Worm (Caenorhabditis elegans) whole organism, early embryonic: ENCODE data around the gene odc-1.

ENCODE experiments used
- B0310.2 ChIP-seq: sonication (generic microtip); optimal IDR thresholded peaks from 2 replicates; lab custom pipeline; 2016; ENCODE audit warnings: mild to moderate bottlenecking, missing genetic modification characterization, missing compliant biosample characterization
- F13C5.2 ChIP-seq: sonication (generic microtip); optimal IDR thresholded peaks from 2 replicates; lab custom pipeline; 2017; ENCODE audit warnings: mild to moderate bottlenecking, missing genetic modification characterization, inconsistent platforms, missing compliant biosample characterization
- aly-1 ChIP-seq: sonication (generic microtip); optimal IDR thresholded peaks from 2 replicates; lab custom pipeline; 2016; ENCODE audit warnings: missing genetic modification characterization, missing compliant biosample characterization
- ama-1 ChIP-seq: fragments of 150-350 bp; optimal IDR thresholded peaks from 2 replicates; lab custom pipeline; 2014
- ceh-13 ChIP-seq: fragments of 200-800 bp; sonication (Bioruptor generic); optimal IDR thresholded peaks from 2 replicates; lab custom pipeline; 2018; ENCODE audit warnings: mild to moderate bottlenecking, missing genetic modification characterization, missing compliant biosample characterization
- ceh-36 ChIP-seq: sonication (generic microtip); optimal IDR thresholded peaks from 2 replicates; lab custom pipeline; 2016; ENCODE audit warnings: missing genetic modification characterization, inconsistent platforms, missing compliant biosample characterization
- ets-7 ChIP-seq: sonication (generic microtip); optimal IDR thresholded peaks from 2 replicates; lab custom pipeline; 2016; ENCODE audit warnings: missing genotype, missing genetic modification characterization, missing compliant biosample characterization
- flt-1 ChIP-seq: fragments of 200-800 bp; sonication (Bioruptor generic); IDR thresholded peaks from 2 replicates; pipeline ENCODE4 v1.3.6; 2022; ENCODE audit warnings: missing genetic modification characterization, missing compliant biosample characterization
- hmbx-1 ChIP-seq: sonication (generic microtip); optimal IDR thresholded peaks from 2 replicates; lab custom pipeline; 2016; ENCODE audit warnings: mild to moderate bottlenecking, missing genetic modification characterization, missing compliant biosample characterization
- hmg-4 ChIP-seq: fragments of 200-800 bp; sonication (Bioruptor generic); optimal IDR thresholded peaks from 2 replicates; lab custom pipeline; 2018; ENCODE audit warnings: mild to moderate bottlenecking, missing genetic modification characterization, missing compliant biosample characterization
- hnd-1 ChIP-seq: sonication (generic microtip); optimal IDR thresholded peaks from 2 replicates; lab custom pipeline; 2016; ENCODE audit warnings: missing genetic modification characterization, missing compliant biosample characterization
- pes-1 ChIP-seq: fragments of 200-800 bp; sonication (Bioruptor generic); IDR thresholded peaks from 2 replicates; pipeline ENCODE4 v1.3.6; 2022; ENCODE audit warnings: missing genetic modification reagents, missing genetic modification characterization, missing compliant biosample characterization
- scrt-1 ChIP-seq: fragments of 200-800 bp; sonication (Bioruptor generic); IDR thresholded peaks from 2 replicates; pipeline ENCODE4 v1.3.6; 2022; ENCODE audit warnings: missing genetic modification characterization, missing compliant biosample characterization
- sea-1 ChIP-seq: fragments of 200-800 bp; sonication (Bioruptor generic); conservative IDR thresholded peaks from 2 replicates; pipeline ENCODE4 v1.3.6; 2022; ENCODE audit warnings: missing genetic modification characterization, missing compliant biosample characterization
- tbx-11 ChIP-seq: fragments of 200-800 bp; sonication (Bioruptor generic); IDR thresholded peaks from 2 replicates; pipeline ENCODE4 v1.3.6; 2022; ENCODE audit warnings: missing genetic modification characterization, missing compliant biosample characterization
- tbx-37 ChIP-seq: fragments of 200-800 bp; sonication (Bioruptor generic); conservative IDR thresholded peaks from 2 replicates; pipeline ENCODE4 v1.3.6; 2022; ENCODE audit warnings: missing genetic modification reagents, missing genetic modification characterization, missing compliant biosample characterization
- tra-4 ChIP-seq: sonication (generic microtip); optimal IDR thresholded peaks from 2 replicates; lab custom pipeline; 2017; ENCODE audit warnings: missing genetic modification characterization, missing compliant biosample characterization

Gene odc-1

ce11 chrV:6926633-6927032 lies 26.6 kb upstream of the odc-1 start:
- TF ChIP-seq aly-1 (tag; lab: Kevin White, UChicago) (no peak), flt-1 (GFP tag; lab: Robert Waterston, UW) (no peak), ets-7 (tag; lab: Kevin White, UChicago) (no peak), hmbx-1 (no peak), tra-4 (no peak), hmg-4 (GFP tag; lab: Kevin White, UChicago) (no peak)

ce11 chrV:6919251-6919650 lies 19.2 kb upstream of the odc-1 start:
- TF ChIP-seq hmbx-1, result no peak
- TF ChIP-seq F13C5.2 (tag; lab: Kevin White, UChicago), result no peak
- TF ChIP-seq tbx-37 (GFP tag; lab: Robert Waterston, UW), result no peak
- no peak for TF ChIP-seq ceh-13
- TF ChIP-seq sea-1 (GFP tag; lab: Robert Waterston, UW), result no peak
- TF ChIP-seq B0310.2 (tag; lab: Kevin White, UChicago), result no peak
- no peak for TF ChIP-seq ets-7 (tag; lab: Kevin White, UChicago)
- TF ChIP-seq ceh-36, result no peak
- no peak for TF ChIP-seq hmg-4 (GFP tag; lab: Kevin White, UChicago)
- no peak for TF ChIP-seq pes-1 (GFP tag; lab: Robert Waterston, UW)
- TF ChIP-seq scrt-1 (GFP tag; lab: Robert Waterston, UW), result no peak
- no peak for TF ChIP-seq hnd-1 (tag; lab: Kevin White, UChicago)
- no peak for TF ChIP-seq flt-1 (GFP tag; lab: Robert Waterston, UW)
- no peak for TF ChIP-seq tbx-11
- no peak for TF ChIP-seq ama-1 (lab: Kevin White, UChicago)

- TF ChIP-seq tbx-11, result no peak
- no peak for TF ChIP-seq ama-1 (lab: Kevin White, UChicago)
- no peak for TF ChIP-seq sea-1 (GFP tag; lab: Robert Waterston, UW)
- no peak for TF ChIP-seq ceh-13
- TF ChIP-seq hnd-1 (tag; lab: Kevin White, UChicago), result no peak
- no peak for TF ChIP-seq aly-1 (tag; lab: Kevin White, UChicago)
- no peak for TF ChIP-seq tra-4
- TF ChIP-seq hmg-4 (GFP tag; lab: Kevin White, UChicago), result no peak
- TF ChIP-seq F13C5.2 (tag; lab: Kevin White, UChicago), result no peak
- TF ChIP-seq ets-7 (tag; lab: Kevin White, UChicago), result no peak
- no peak for TF ChIP-seq B0310.2 (tag; lab: Kevin White, UChicago)
- no peak for TF ChIP-seq pes-1 (GFP tag; lab: Robert Waterston, UW)
- TF ChIP-seq hmbx-1, result no peak
- TF ChIP-seq tbx-37 (GFP tag; lab: Robert Waterston, UW), result no peak
- TF ChIP-seq flt-1 (GFP tag; lab: Robert Waterston, UW), result no peak
- no peak for TF ChIP-seq ceh-36
- no peak for TF ChIP-seq scrt-1 (GFP tag; lab: Robert Waterston, UW)
Observed at ce11 chrV:6917280-6917679, 17.3 kb upstream of the odc-1 start.

ce11 chrV:6906435-6906834 lies 6.4 kb upstream of the odc-1 start:
- TF ChIP-seq ama-1 (lab: Kevin White, UChicago), result no peak
- TF ChIP-seq flt-1 (GFP tag; lab: Robert Waterston, UW), result no peak
- no peak for TF ChIP-seq tbx-11
- no peak for TF ChIP-seq ceh-13
- TF ChIP-seq sea-1 (GFP tag; lab: Robert Waterston, UW), result no peak
- TF ChIP-seq aly-1 (tag; lab: Kevin White, UChicago), result no peak
- no peak for TF ChIP-seq tra-4
- no peak for TF ChIP-seq B0310.2 (tag; lab: Kevin White, UChicago)
- TF ChIP-seq hmg-4 (GFP tag; lab: Kevin White, UChicago), result no peak
- TF ChIP-seq tbx-37 (GFP tag; lab: Robert Waterston, UW), result no peak
- TF ChIP-seq hmbx-1, result no peak
- TF ChIP-seq F13C5.2 (tag; lab: Kevin White, UChicago), result no peak
- TF ChIP-seq ceh-36, result no peak
- TF ChIP-seq scrt-1 (GFP tag; lab: Robert Waterston, UW), result no peak
- no peak for TF ChIP-seq pes-1 (GFP tag; lab: Robert Waterston, UW)

ce11 chrV:6901943-6902549 lies 2.0 kb upstream of the odc-1 start:
- no peak for TF ChIP-seq hnd-1 (tag; lab: Kevin White, UChicago)
- TF ChIP-seq aly-1 (tag; lab: Kevin White, UChicago), result no peak
- no peak for TF ChIP-seq ceh-36

- TF ChIP-seq ceh-13 (no peak), hmg-4 (GFP tag; lab: Kevin White, UChicago) (no peak), flt-1 (GFP tag; lab: Robert Waterston, UW) (no peak)
Observed at ce11 chrV:6900814-6901592, 980 bp upstream of the odc-1 start.

ce11 chrV:6896700-6897099 lies 3.3 kb downstream of the odc-1 start, which contains the start of gene K11C4.1:
TSS of gene K11C4.1 (plus strand) at chrV:6897000.
- TF ChIP-seq pes-1 (GFP tag; lab: Robert Waterston, UW) (no peak), scrt-1 (GFP tag; lab: Robert Waterston, UW) (no peak)

ce11 chrV:6894778-6895177 lies 5.2 kb downstream of the odc-1 start, which contains the start of gene K11C4.2:
TSS of gene K11C4.2 (plus strand) at chrV:6895078.
- TF ChIP-seq scrt-1 (GFP tag; lab: Robert Waterston, UW), result no peak
- TF ChIP-seq aly-1 (tag; lab: Kevin White, UChicago), result no peak
- TF ChIP-seq F13C5.2 (tag; lab: Kevin White, UChicago), result no peak
- no peak for TF ChIP-seq tra-4
- TF ChIP-seq ama-1 (lab: Kevin White, UChicago), result no peak
- TF ChIP-seq hmbx-1, result no peak
- TF ChIP-seq flt-1 (GFP tag; lab: Robert Waterston, UW), result no peak
- no peak for TF ChIP-seq ceh-36
- TF ChIP-seq ceh-13, result no peak
- no peak for TF ChIP-seq pes-1 (GFP tag; lab: Robert Waterston, UW)
- TF ChIP-seq sea-1 (GFP tag; lab: Robert Waterston, UW), result no peak
- no peak for TF ChIP-seq B0310.2 (tag; lab: Kevin White, UChicago)
- TF ChIP-seq tbx-11, result no peak
- TF ChIP-seq tbx-37 (GFP tag; lab: Robert Waterston, UW), result no peak
- TF ChIP-seq hmg-4 (GFP tag; lab: Kevin White, UChicago), result no peak
- no peak for TF ChIP-seq hnd-1 (tag; lab: Kevin White, UChicago)
